Fruit fly (Drosophila melanogaster) whole organism, embryonic: Measurements from ENCODE around the gene bark.

Source experiments
- Abd-B ChIP-seq: fragments of 200-800 bp; sonication (Bioruptor generic); optimal IDR thresholded peaks from 2 replicates; lab custom pipeline; 2018; ENCODE audit warnings: missing biosample characterization, mild to moderate bottlenecking, missing genetic modification characterization, moderate library complexity
- Blimp-1 ChIP-seq: fragments of 200-800 bp; sonication (Bioruptor generic); optimal IDR thresholded peaks from 3 replicates; lab custom pipeline; 2018; ENCODE audit warnings: missing biosample characterization, missing genetic modification characterization, mild to moderate bottlenecking, moderate library complexity, missing genetic modification reagents
- CG1024 ChIP-seq: fragments of 200-800 bp; sonication (Bioruptor generic); IDR thresholded peaks from 2 replicates; pipeline ENCODE4 v1.3.6; 2022; ENCODE audit warnings: missing biosample characterization, missing genetic modification characterization
- CG11560 ChIP-seq: fragments of 200-800 bp; sonication (Bioruptor generic); IDR thresholded peaks from 3 replicates; pipeline ENCODE4 v1.3.6; 2022; ENCODE audit warnings: missing biosample characterization, missing genetic modification characterization
- CG12155 ChIP-seq: fragments of 200-800 bp; sonication (Bioruptor generic); optimal IDR thresholded peaks from 3 replicates; lab custom pipeline; 2016; ENCODE audit warnings: missing biosample characterization, missing genetic modification characterization
- CG13624 ChIP-seq: fragments of 200-800 bp; sonication (Bioruptor generic); optimal IDR thresholded peaks from 2 replicates; lab custom pipeline; 2016; ENCODE audit warnings: missing biosample characterization, missing genetic modification characterization
- CG14014 ChIP-seq: fragments of 200-800 bp; sonication (Bioruptor generic); IDR thresholded peaks from 2 replicates; pipeline ENCODE4 v1.3.6; 2022; ENCODE audit warnings: missing biosample characterization, missing genetic modification characterization
- CG14050 ChIP-seq: fragments of 200-800 bp; sonication (Bioruptor generic); IDR thresholded peaks from 3 replicates; pipeline ENCODE4 v1.3.6; 2022; ENCODE audit warnings: missing biosample characterization, missing genetic modification characterization
- CG14441 ChIP-seq: fragments of 200-800 bp; sonication (Bioruptor generic); IDR thresholded peaks from 2 replicates; pipeline ENCODE4 v1.3.6; 2022; ENCODE audit warnings: missing biosample characterization, missing genetic modification characterization
- CG15073 ChIP-seq: fragments of 200-800 bp; sonication (Bioruptor generic); optimal IDR thresholded peaks from 2 replicates; lab custom pipeline; 2016; ENCODE audit warnings: missing biosample characterization, missing genetic modification characterization
- CG15601 ChIP-seq: fragments of 200-800 bp; sonication (Bioruptor generic); optimal IDR thresholded peaks from 3 replicates; lab custom pipeline; 2019; ENCODE audit warnings: missing biosample characterization, mild to moderate bottlenecking, missing genetic modification characterization, moderate library complexity
- CG17361 ChIP-seq: fragments of 200-800 bp; sonication (Bioruptor generic); IDR thresholded peaks from 3 replicates; pipeline ENCODE4 v1.3.6; 2022; ENCODE audit warnings: missing biosample characterization, missing genetic modification characterization
- CG1832 ChIP-seq: fragments of 200-800 bp; sonication (Bioruptor generic); optimal IDR thresholded peaks from 2 replicates; lab custom pipeline; 2017; ENCODE audit warnings: missing biosample characterization, mild to moderate bottlenecking, missing genetic modification characterization, inconsistent platforms
- CG18476 ChIP-seq: fragments of 200-800 bp; sonication (Bioruptor generic); optimal IDR thresholded peaks from 2 replicates; lab custom pipeline; 2016; ENCODE audit warnings: missing biosample characterization, mild to moderate bottlenecking, missing genetic modification characterization
- CG2202 ChIP-seq: fragments of 200-800 bp; sonication (Bioruptor generic); optimal IDR thresholded peaks from 2 replicates; lab custom pipeline; 2018; ENCODE audit warnings: missing biosample characterization, mild to moderate bottlenecking, missing genetic modification characterization
- CG2875 ChIP-seq: fragments of 200-800 bp; sonication (Bioruptor generic); optimal IDR thresholded peaks from 2 replicates; lab custom pipeline; 2017; ENCODE audit warnings: missing biosample characterization, mild to moderate bottlenecking, missing genetic modification characterization, missing genetic modification reagents
- CG2889 ChIP-seq: fragments of 200-800 bp; sonication (Bioruptor generic); IDR thresholded peaks from 3 replicates; pipeline ENCODE4 v1.3.6; 2022; ENCODE audit warnings: missing biosample characterization, missing genetic modification characterization
- CG32772 ChIP-seq: fragments of 200-800 bp; sonication (Bioruptor generic); IDR thresholded peaks from 2 replicates; pipeline ENCODE4 v1.3.6; 2022; ENCODE audit warnings: missing biosample characterization, missing genetic modification characterization
- CG6272 ChIP-seq: fragments of 200-800 bp; sonication (Bioruptor generic); IDR thresholded peaks from 2 replicates; pipeline ENCODE4 v1.3.6; 2022; ENCODE audit warnings: missing biosample characterization, missing genetic modification characterization
- CG7271 ChIP-seq: fragments of 200-800 bp; sonication (Bioruptor generic); optimal IDR thresholded peaks from 2 replicates; lab custom pipeline; 2018; ENCODE audit warnings: missing biosample characterization, mild to moderate bottlenecking, missing genetic modification characterization, moderate library complexity
- CG7786 ChIP-seq: fragments of 200-800 bp; sonication (Bioruptor generic); optimal IDR thresholded peaks from 2 replicates; lab custom pipeline; 2016; ENCODE audit warnings: missing biosample characterization, missing genetic modification characterization
- CG7963 ChIP-seq: fragments of 200-800 bp; sonication (Bioruptor generic); IDR thresholded peaks from 3 replicates; pipeline ENCODE4 v1.3.6; 2022; ENCODE audit warnings: missing biosample characterization, missing genetic modification characterization; ENCODE audit not compliant: partially characterized antibody
- Chrac-16 ChIP-seq: fragments of 200-800 bp; sonication (Bioruptor generic); optimal IDR thresholded peaks from 3 replicates; lab custom pipeline; 2016; ENCODE audit warnings: missing biosample characterization, missing genetic modification characterization
- Dp ChIP-seq: fragments of 200-800 bp; sonication (Bioruptor generic); optimal IDR thresholded peaks from 2 replicates; lab custom pipeline; 2018; ENCODE audit warnings: missing biosample characterization, mild to moderate bottlenecking, missing genetic modification characterization, moderate library complexity
- Eip74EF ChIP-seq, 2 experiments: fragments of 200-800 bp in 1 of 2; fragments of >200 bp in 1 of 2; sonication (Bioruptor generic) in 1 of 2; optimal IDR thresholded peaks; 2 replicates each; lab custom pipeline; 2017 to 2019; ENCODE audit warnings: missing biosample characterization in 2 of 2, missing genetic modification characterization in 2 of 2, mild to moderate bottlenecking in 1 of 2, moderate library complexity in 1 of 2
- Fer2 ChIP-seq: fragments of 200-800 bp; sonication (Bioruptor generic); optimal IDR thresholded peaks from 2 replicates; lab custom pipeline; 2018; ENCODE audit warnings: missing biosample characterization, mild to moderate bottlenecking, missing genetic modification characterization, moderate library complexity
- GATAe ChIP-seq: fragments of 200-800 bp; sonication (Bioruptor generic); conservative IDR thresholded peaks from 2 replicates; pipeline ENCODE4 v1.3.6; 2022; ENCODE audit warnings: missing biosample characterization, missing genetic modification characterization
- Hand ChIP-seq: fragments of 200-800 bp; sonication (Bioruptor generic); optimal IDR thresholded peaks from 2 replicates; lab custom pipeline; 2017; ENCODE audit warnings: mild to moderate bottlenecking, missing biosample characterization, missing genetic modification reagents, missing genetic modification characterization
- Lpt ChIP-seq: fragments of >200 bp; optimal IDR thresholded peaks from 2 replicates; lab custom pipeline; 2018; ENCODE audit warnings: missing biosample characterization, missing genetic modification characterization
- Mes4 ChIP-seq: fragments of 200-800 bp; sonication (Bioruptor generic); optimal IDR thresholded peaks from 2 replicates; lab custom pipeline; 2016; ENCODE audit warnings: missing biosample characterization, missing genetic modification characterization
- NC2β ChIP-seq: fragments of 200-800 bp; sonication (Bioruptor generic); optimal IDR thresholded peaks from 2 replicates; lab custom pipeline; 2016; ENCODE audit warnings: missing biosample characterization, missing genetic modification characterization
- Optix ChIP-seq: fragments of 200-800 bp; sonication (Bioruptor generic); IDR thresholded peaks from 3 replicates; pipeline ENCODE4 v1.3.6; 2022; ENCODE audit warnings: missing biosample characterization, missing genetic modification characterization
- Sin3A ChIP-seq: fragments of >200 bp; optimal IDR thresholded peaks from 2 replicates; lab custom pipeline; 2018
- Sox100B ChIP-seq: fragments of 200-800 bp; sonication (Bioruptor generic); optimal IDR thresholded peaks from 3 replicates; lab custom pipeline; 2018; ENCODE audit warnings: missing biosample characterization, mild to moderate bottlenecking, missing genetic modification characterization
- YL-1 ChIP-seq: fragments of 200-800 bp; sonication (Bioruptor generic); optimal IDR thresholded peaks from 3 replicates; lab custom pipeline; 2017; ENCODE audit warnings: missing biosample characterization, mild to moderate bottlenecking, missing genetic modification characterization
- crc ChIP-seq: fragments of 200-800 bp; sonication (Bioruptor generic); optimal IDR thresholded peaks from 2 replicates; lab custom pipeline; 2016; ENCODE audit warnings: missing biosample characterization, missing genetic modification characterization
- danr ChIP-seq: fragments of 200-800 bp; sonication (Bioruptor generic); IDR thresholded peaks from 2 replicates; pipeline ENCODE4 v1.3.6; 2022; ENCODE audit warnings: missing biosample characterization, missing genetic modification characterization
- dmrt99B ChIP-seq: fragments of 200-800 bp; sonication (Bioruptor generic); optimal IDR thresholded peaks from 2 replicates; lab custom pipeline; 2018; ENCODE audit warnings: missing biosample characterization, mild to moderate bottlenecking, missing genetic modification characterization, moderate library complexity
- grn ChIP-seq: fragments of 200-800 bp; sonication (Bioruptor generic); optimal IDR thresholded peaks from 3 replicates; lab custom pipeline; 2017; ENCODE audit warnings: missing biosample characterization, missing genetic modification characterization
- gsb ChIP-seq: fragments of 200-800 bp; sonication (Bioruptor generic); IDR thresholded peaks from 2 replicates; pipeline ENCODE4 v1.3.6; 2022; ENCODE audit warnings: missing biosample characterization, missing genetic modification characterization
- h ChIP-seq: fragments of >200 bp; optimal IDR thresholded peaks from 2 replicates; lab custom pipeline; 2017
- kni ChIP-seq: fragments of 200-800 bp; sonication (Bioruptor generic); optimal IDR thresholded peaks from 3 replicates; lab custom pipeline; 2017; ENCODE audit warnings: mild to moderate bottlenecking, missing biosample characterization, missing genetic modification reagents, missing genetic modification characterization
- lbe ChIP-seq: fragments of 200-800 bp; sonication (Bioruptor generic); optimal IDR thresholded peaks from 2 replicates; lab custom pipeline; 2016; ENCODE audit warnings: missing biosample characterization, mild to moderate bottlenecking, missing genetic modification characterization
- p53 ChIP-seq: fragments of 200-800 bp; sonication (Bioruptor generic); optimal IDR thresholded peaks from 2 replicates; lab custom pipeline; 2016; ENCODE audit warnings: missing biosample characterization, missing genetic modification characterization
- rib ChIP-seq: fragments of 200-800 bp; sonication (Bioruptor generic); IDR thresholded peaks from 2 replicates; pipeline ENCODE4 v1.3.6; 2022; ENCODE audit warnings: missing biosample characterization, missing genetic modification characterization
- ro ChIP-seq: fragments of 200-800 bp; sonication (Bioruptor generic); IDR thresholded peaks from 2 replicates; pipeline ENCODE4 v1.3.6; 2022; ENCODE audit warnings: missing biosample characterization, missing genetic modification characterization
- sc ChIP-seq, 3 experiments: fragments of >200 bp in 2 of 3; fragments of 200-800 bp in 1 of 3; sonication (Bioruptor generic) in 1 of 3; optimal IDR thresholded peaks; 2 replicates in 2 of 3; 3 replicates in 1 of 3; lab custom pipeline; 2017; ENCODE audit warnings: mild to moderate bottlenecking in 1 of 3, missing biosample characterization in 1 of 3, missing genetic modification characterization in 1 of 3, missing genetic modification reagents in 1 of 3
- sd ChIP-seq: fragments of 200-800 bp; sonication (Bioruptor generic); optimal IDR thresholded peaks from 3 replicates; lab custom pipeline; 2018; ENCODE audit warnings: missing biosample characterization, mild to moderate bottlenecking, missing genetic modification characterization, moderate library complexity
- toy ChIP-seq: fragments of 200-800 bp; sonication (Bioruptor generic); IDR thresholded peaks from 2 replicates; pipeline ENCODE4 v1.3.6; 2022; ENCODE audit warnings: missing biosample characterization, missing genetic modification characterization
- yki ChIP-seq: fragments of >200 bp; optimal IDR thresholded peaks from 3 replicates; lab custom pipeline; 2018
- zfh1 ChIP-seq: fragments of 200-800 bp; sonication (Bioruptor generic); IDR thresholded peaks from 3 replicates; pipeline ENCODE4 v1.3.6; 2022; ENCODE audit warnings: missing biosample characterization, missing genetic modification characterization

Gene bark

dm6 chr2L:3776614-3777196 lies 10.3 kb upstream of the bark start (continued):
- TF ChIP-seq CG7271 (tag; lab: Kevin White, UChicago): peak; percentile 82
- TF ChIP-seq CG2875: peak; percentile 62
- no peak; the same call in none of the 2 replicates for TF ChIP-seq CG14441 (GFP tag; lab: Robert Waterston, UW)
- TF ChIP-seq CG1832 (GFP tag; lab: Kevin White, UChicago): no peak
- TF ChIP-seq p53: no peak
- 0 out of 3 replicates have a peak, but pooled peaks have one; percentile 63 for TF ChIP-seq CG11560 (tag; lab: Robert Waterston, UW)
- no peak for TF ChIP-seq rib (GFP tag; lab: Robert Waterston, UW)
- peak; percentile 80 for TF ChIP-seq kni (GFP tag; lab: Kevin White, UChicago)
- TF ChIP-seq CG17361 (GFP tag; lab: Robert Waterston, UW): peak; percentile 90
- TF ChIP-seq CG13624 (GFP tag; lab: Kevin White, UChicago): no peak
- TF ChIP-seq CG32772 (GFP tag; lab: Robert Waterston, UW): peak; percentile 74
- TF ChIP-seq Optix: no peak
- no peak for TF ChIP-seq CG7963 (GFP tag; lab: Robert Waterston, UW)
- TF ChIP-seq dmrt99B (tag; lab: Kevin White, UChicago): peak; percentile 91
- peak; percentile 59 for TF ChIP-seq Sox100B (GFP tag; lab: Kevin White, UChicago)
- TF ChIP-seq Blimp-1 (GFP tag; lab: Kevin White, UChicago): peak; percentile 88
- no peak for TF ChIP-seq sc (optimal IDR thresholded peaks at IDR 0.05; lab: Kevin White, UChicago)
- peak; percentile 79 for TF ChIP-seq sc (GFP tag; optimal IDR thresholded peaks at IDR 0.05; lab: Kevin White, UChicago)
- no peak for TF ChIP-seq CG2889 (GFP tag; lab: Robert Waterston, UW)
- TF ChIP-seq Dp (GFP tag; lab: Kevin White, UChicago): no peak
- no peak for TF ChIP-seq Mes4 (GFP tag; lab: Kevin White, UChicago)
- peak; percentile 82 for TF ChIP-seq Chrac-16 (GFP tag; lab: Kevin White, UChicago)
- no peak for TF ChIP-seq yki (lab: Kevin White, UChicago)
- peak; percentile 58 for TF ChIP-seq Abd-B
- TF ChIP-seq h: no peak
- peak in 1 of 2 experiments; percentile 89 for TF ChIP-seq Eip74EF (GFP tag; optimal IDR thresholded peaks at IDR 0.05; lab: Kevin White, UChicago)
- TF ChIP-seq CG15073 (GFP tag; lab: Kevin White, UChicago): no peak
- TF ChIP-seq CG12155 (GFP tag; lab: Kevin White, UChicago): peak; percentile 76
- peak; percentile 22; the same call in 1 of the 2 replicates for TF ChIP-seq CG1024 (GFP tag; lab: Robert Waterston, UW)
- peak; percentile 81 for TF ChIP-seq CG2202
- 0 out of 2 replicates have a peak, but pooled peaks have one; percentile 14 for TF ChIP-seq toy (GFP tag; lab: Robert Waterston, UW)
- TF ChIP-seq ro (GFP tag; lab: Robert Waterston, UW): peak; percentile 82
- no peak for TF ChIP-seq Sin3A
- peak; percentile 67 for TF ChIP-seq CG14050
- TF ChIP-seq gsb: no peak
- no peak for TF ChIP-seq CG7786 (GFP tag; lab: Kevin White, UChicago)
- no peak for TF ChIP-seq GATAe (GFP tag; lab: Robert Waterston, UW)
- TF ChIP-seq zfh1 (GFP tag; lab: Robert Waterston, UW): peak; percentile 80
- peak; percentile 56 for TF ChIP-seq Fer2 (tag; lab: Kevin White, UChicago)
- peak; percentile 18 for TF ChIP-seq YL-1 (GFP tag; lab: Kevin White, UChicago)
- TF ChIP-seq danr (GFP tag; lab: Robert Waterston, UW): no peak
- peak; percentile 90 for TF ChIP-seq CG15601 (tag; lab: Kevin White, UChicago)
- TF ChIP-seq CG18476: peak; percentile 27
- TF ChIP-seq lbe (GFP tag; lab: Kevin White, UChicago): peak; percentile 81
- peak; percentile 52 for TF ChIP-seq Hand (GFP tag; lab: Kevin White, UChicago)
- peak; percentile 56 for TF ChIP-seq CG6272 (GFP tag; lab: Robert Waterston, UW)
- peak; percentile 10 for TF ChIP-seq NC2β
- peak; percentile 16 for TF ChIP-seq sd (tag; lab: Kevin White, UChicago)
- TF ChIP-seq crc: no peak
- peak; percentile 58; the same call in 1 of the 2 replicates for TF ChIP-seq CG14014 (GFP tag; lab: Robert Waterston, UW)
- TF ChIP-seq grn (GFP tag; lab: Kevin White, UChicago): peak; percentile 84
- no peak for TF ChIP-seq Lpt (GFP tag; lab: Kevin White, UChicago)
